Worm (Caenorhabditis elegans): Measurements from ENCODE around the gene his-4.

his-4 gene

DNA sequence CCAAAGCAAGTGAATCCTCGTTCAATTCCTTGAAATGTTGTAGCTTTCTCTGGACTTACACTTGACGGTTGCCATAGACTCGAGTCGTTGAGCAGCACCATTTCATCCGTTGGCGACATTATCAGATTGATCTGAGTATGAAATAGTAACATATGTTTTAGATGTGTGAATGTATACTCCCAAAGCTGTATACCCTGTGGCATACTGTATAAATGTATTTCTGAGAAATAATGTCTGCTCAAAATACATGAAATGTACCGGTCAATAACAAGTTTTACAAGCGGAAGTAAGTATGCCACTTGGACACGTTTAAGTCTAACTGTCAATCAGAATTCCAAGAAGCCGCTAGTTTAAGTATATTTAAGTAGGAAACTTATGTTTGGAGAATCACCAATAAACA is 30.8 kb downstream of the his-4 start, which contains the start of gene str-233:
Gene str-233 (minus strand): TSS at position 101 of the 400 bp plus-strand sequence.
- no peak for TF ChIP-seq dve-1 (tag; optimal IDR thresholded peaks at IDR 0.05)
- TF ChIP-seq che-1 (tag; optimal IDR thresholded peaks at IDR 0.05), result no peak
- TF ChIP-seq F13H6.1 (tag; optimal IDR thresholded peaks at IDR 0.05), result no peak
- TF ChIP-seq tbx-7 (tag; optimal IDR thresholded peaks at IDR 0.05), result no peak
- TF ChIP-seq odd-2 (tag; optimal IDR thresholded peaks at IDR 0.05), result no peak
- TF ChIP-seq pag-3 (tag; optimal IDR thresholded peaks at IDR 0.05; ENCODE audit: borderline replicate concordance), result no peak

DNA sequence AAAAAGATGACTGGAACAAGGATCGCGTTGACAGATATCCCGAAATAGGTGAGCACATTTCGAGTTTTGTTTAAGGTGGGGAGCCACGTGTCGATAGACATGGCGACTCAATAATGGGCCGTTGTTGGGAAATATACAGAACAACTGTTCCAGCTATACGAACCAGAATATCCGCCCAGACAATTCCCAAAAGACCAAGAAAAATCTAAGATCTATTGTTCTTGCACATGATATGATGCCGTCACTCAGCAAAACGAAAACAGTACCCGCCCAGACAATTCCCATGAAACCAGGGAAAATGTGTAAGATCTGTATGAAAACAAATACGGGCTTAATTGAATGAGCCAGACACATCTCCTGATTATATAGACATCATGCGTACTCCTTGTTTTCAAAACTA is 32.8 kb downstream of the his-4 start, which contains the start of gene str-231:
Gene str-231 (minus strand): TSS at position 101 of the 400 bp plus-strand sequence.
- TF ChIP-seq che-1 (tag; optimal IDR thresholded peaks at IDR 0.05) (no peak), pat-9 (tag; optimal IDR thresholded peaks at IDR 0.05) (no peak), sox-2 (GFP tag; IDR thresholded peaks at IDR 0.05) (no peak), ref-2 (tag; optimal IDR thresholded peaks at IDR 0.05) (no peak), ahr-1 (tag; optimal IDR thresholded peaks at IDR 0.05) (no peak), Y22D7AL.16 (tag; optimal IDR thresholded peaks at IDR 0.05) (no peak), pax-1 (tag; optimal IDR thresholded peaks at IDR 0.05) (no peak), hlh-30 (tag; optimal IDR thresholded peaks at IDR 0.05; ENCODE audit: insufficient read depth) (no peak), gmeb-2 (tag; optimal IDR thresholded peaks at IDR 0.05) (no peak)

DNA sequence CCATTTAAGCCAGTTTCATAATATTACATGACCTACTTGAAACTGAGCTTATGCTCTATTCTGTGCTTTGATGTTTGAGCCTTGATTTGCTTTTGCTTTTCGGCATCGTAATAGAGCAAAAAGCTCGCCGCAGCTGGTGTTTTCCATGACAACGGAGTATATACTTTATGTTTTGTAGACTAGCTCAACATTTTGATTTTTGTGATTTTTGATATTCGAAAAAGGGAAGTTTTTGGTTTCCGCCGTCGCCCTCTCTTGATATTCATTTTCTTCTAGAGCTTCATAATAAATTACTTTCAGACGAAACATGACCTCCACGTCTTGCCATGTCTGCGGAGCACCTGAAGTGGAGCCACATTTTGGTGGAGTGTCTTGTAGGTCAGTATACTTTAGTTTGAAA is 38.0 kb downstream of the his-4 start, which contains the start of gene nhr-63:
Gene nhr-63 (plus strand): TSS at position 301 of the 400 bp plus-strand sequence.
- TF ChIP-seq Y22D7AL.16 (tag; optimal IDR thresholded peaks at IDR 0.05), result no peak
- no peak for TF ChIP-seq fax-1 (tag; optimal IDR thresholded peaks at IDR 0.05)
- TF ChIP-seq ceh-30 (tag; optimal IDR thresholded peaks at IDR 0.05), result no peak
- no peak for TF ChIP-seq elt-4 (tag; optimal IDR thresholded peaks at IDR 0.05)
- TF ChIP-seq ceh-9 (tag; optimal IDR thresholded peaks at IDR 0.05), result no peak
- no peak for TF ChIP-seq dmd-4 (tag; optimal IDR thresholded peaks at IDR 0.05; ENCODE audit: borderline replicate concordance)
- TF ChIP-seq sox-4 (tag; optimal IDR thresholded peaks at IDR 0.05), result no peak
- TF ChIP-seq ama-1 (optimal IDR thresholded peaks at IDR 0.05), result no peak
- no peak for TF ChIP-seq nhr-11 (tag; optimal IDR thresholded peaks at IDR 0.05)
- no peak for TF ChIP-seq hlh-8 (tag; optimal IDR thresholded peaks at IDR 0.05)
- no peak for TF ChIP-seq syd-9 (tag; optimal IDR thresholded peaks at IDR 0.05)
- TF ChIP-seq K09A11.1 (tag; optimal IDR thresholded peaks at IDR 0.05; ENCODE audit: insufficient read depth), result no peak
- TF ChIP-seq gmeb-2 (tag; optimal IDR thresholded peaks at IDR 0.05), result no peak
- TF ChIP-seq elt-2 (tag; optimal IDR thresholded peaks at IDR 0.05), result no peak
- TF ChIP-seq C38D4.7 (GFP tag; optimal IDR thresholded peaks at IDR 0.05), result no peak
- no peak for TF ChIP-seq ceh-18 (tag; optimal IDR thresholded peaks at IDR 0.05)
- no peak for TF ChIP-seq che-1 (tag; optimal IDR thresholded peaks at IDR 0.05)

DNA sequence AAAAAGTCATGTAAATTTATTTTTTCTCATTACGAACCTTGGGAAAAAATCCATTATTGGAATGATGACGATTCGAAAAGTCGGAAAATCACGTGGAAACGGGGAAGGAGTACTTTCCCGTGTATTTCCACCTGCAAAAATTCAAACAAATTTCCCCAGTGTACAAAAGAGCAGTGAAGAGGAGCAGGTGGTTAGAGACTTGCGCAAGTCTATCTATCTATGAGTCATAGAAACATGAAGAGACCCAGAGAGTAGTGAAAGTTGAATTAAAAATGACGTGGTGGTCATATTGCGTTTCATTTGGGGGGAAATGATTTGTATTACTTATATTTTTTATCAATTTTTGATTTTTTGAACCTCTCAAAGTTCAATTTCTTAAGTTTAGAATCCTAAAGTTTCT is 39.9 kb downstream of the his-4 start, which contains the start of gene nhr-50:
Gene nhr-50 (minus strand): TSS at position 199 of the 400 bp plus-strand sequence.
- peak; percentile 15 for TF ChIP-seq hlh-30 (tag; optimal IDR thresholded peaks at IDR 0.05; ENCODE audit: insufficient read depth)
- no peak for TF ChIP-seq lin-11 (tag; optimal IDR thresholded peaks at IDR 0.05)

DNA sequence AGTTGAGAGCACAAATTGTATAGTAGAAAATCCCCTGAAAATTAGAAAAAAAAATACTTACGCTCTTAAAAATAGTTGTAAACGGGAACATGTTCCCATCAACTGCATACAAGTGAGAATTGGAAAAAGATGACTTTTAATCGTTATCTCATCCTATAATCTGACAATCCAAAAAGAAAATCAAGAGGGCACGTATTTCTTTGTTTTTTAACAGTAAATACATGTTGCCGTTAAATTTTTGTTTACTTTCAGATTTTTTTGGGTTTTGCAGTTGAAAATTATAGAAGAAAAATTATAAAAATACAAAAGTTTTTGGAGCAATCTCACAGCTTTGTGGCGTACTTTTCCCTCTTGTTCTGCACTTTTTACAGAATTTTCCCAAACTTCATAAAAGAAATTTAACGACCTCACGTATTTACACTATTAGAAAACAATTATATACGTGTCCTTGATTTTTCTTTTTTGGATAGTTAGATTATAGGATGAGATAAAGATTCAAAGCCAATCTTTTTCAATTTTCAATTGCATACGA is 43.6 kb downstream of the his-4 start, which contains the start of the genes C06C6.9 and C06C6.8:
Gene C06C6.9 (minus strand): TSS at position 101 of the 532 bp plus-strand sequence.
Gene C06C6.8 (plus strand): TSS at position 482 of the 532 bp plus-strand sequence.
- TF ChIP-seq unc-55 (GFP tag; optimal IDR thresholded peaks at IDR 0.05) (no peak), ref-2 (tag; optimal IDR thresholded peaks at IDR 0.05) (no peak), hlh-6 (tag; optimal IDR thresholded peaks at IDR 0.05) (no peak), fax-1 (tag; optimal IDR thresholded peaks at IDR 0.05) (no peak), madf-2 (tag; optimal IDR thresholded peaks at IDR 0.05) (no peak)
